Worm (Caenorhabditis elegans) whole organism, L1 larva: Measurements from ENCODE around the gene R12B2.8.
A peak's percentile ranks its signal among the peaks of the same experiment; 100 is the strongest.

Source experiments
- C04F5.9 ChIP-seq: sonication (generic microtip); optimal IDR thresholded peaks from 2 replicates; lab custom pipeline; 2016; ENCODE audit warnings: missing genetic modification characterization, missing compliant biosample characterization
- C34B4.2 ChIP-seq: sonication (generic microtip); optimal IDR thresholded peaks from 2 replicates; lab custom pipeline; 2017; ENCODE audit warnings: mild to moderate bottlenecking, missing genetic modification characterization, missing compliant biosample characterization
- alr-1 ChIP-seq: fragments of 200-800 bp; sonication (Bioruptor generic); optimal IDR thresholded peaks from 2 replicates; lab custom pipeline; 2018; ENCODE audit warnings: borderline replicate concordance, mild to moderate bottlenecking, missing genetic modification characterization, missing compliant biosample characterization
- blmp-1 ChIP-seq: fragments of 150-350 bp; optimal IDR thresholded peaks from 2 replicates; lab custom pipeline; 2014; ENCODE audit warnings: missing biosample characterization, missing genetic modification characterization
- ceh-82 ChIP-seq, 3 experiments: fragments of 150-350 bp in 1 of 3; sonication (generic microtip) in 2 of 3; optimal IDR thresholded peaks; 2 replicates each; lab custom pipeline; 2014 to 2017; ENCODE audit warnings: missing biosample characterization in 3 of 3, missing genetic modification characterization in 3 of 3
- ceh-88 ChIP-seq: fragments of 200-800 bp; sonication (Bioruptor generic); IDR thresholded peaks from 2 replicates; pipeline ENCODE4 v1.3.6; 2022; ENCODE audit warnings: missing genetic modification characterization, missing compliant biosample characterization
- ceh-90 ChIP-seq: sonication (generic microtip); optimal IDR thresholded peaks from 2 replicates; lab custom pipeline; 2016; ENCODE audit warnings: missing genetic modification characterization, missing compliant biosample characterization
- ces-1 ChIP-seq: fragments of 150-350 bp; optimal IDR thresholded peaks from 2 replicates; lab custom pipeline; 2014; ENCODE audit warnings: missing biosample characterization, missing genetic modification reagents, missing genetic modification characterization
- dpl-1 ChIP-seq, 3 experiments: fragments of 150-350 bp in 2 of 3; sonication (generic microtip) in 1 of 3; optimal IDR thresholded peaks; 2 replicates each; lab custom pipeline; 2014 to 2017; ENCODE audit warnings: missing biosample characterization in 3 of 3, missing genetic modification characterization in 3 of 3, missing genetic modification reagents in 3 of 3
- efl-1 ChIP-seq, 4 experiments: fragments of 150-350 bp; optimal IDR thresholded peaks in 3 of 4; peaks in 1 of 4; 1 replicate in 1 of 4; 2 replicates in 3 of 4; lab custom pipeline; 2014; ENCODE audit warnings: missing biosample characterization in 2 of 4, missing genetic modification characterization in 2 of 4, missing genetic modification reagents in 2 of 4
- efl-3 ChIP-seq: fragments of 200-800 bp; sonication (Bioruptor generic); optimal IDR thresholded peaks from 2 replicates; lab custom pipeline; 2018; ENCODE audit warnings: mild to moderate bottlenecking, missing genetic modification characterization, missing compliant biosample characterization
- egl-27 ChIP-seq, 2 experiments: fragments of 150-350 bp in 1 of 2; sonication (generic microtip); optimal IDR thresholded peaks; 3 replicates each; lab custom pipeline; 2017 to 2018; ENCODE audit warnings: missing biosample characterization in 2 of 2, missing genetic modification characterization in 2 of 2, missing genetic modification reagents in 2 of 2
- elt-2 ChIP-seq: sonication (generic microtip); optimal IDR thresholded peaks from 2 replicates; lab custom pipeline; 2016; ENCODE audit warnings: missing genetic modification characterization, mild to moderate bottlenecking, inconsistent platforms, missing compliant biosample characterization, missing genetic modification reagents
- elt-3 ChIP-seq, 6 experiments: fragments of 150-350 bp in 1 of 6; sonication (generic microtip); optimal IDR thresholded peaks; 2 replicates each; lab custom pipeline; 2017 to 2018; ENCODE audit warnings: missing biosample characterization in 6 of 6, missing genetic modification characterization in 6 of 6, inconsistent platforms in 1 of 6
- ets-5 ChIP-seq: fragments of 200-800 bp; sonication (Bioruptor generic); IDR thresholded peaks from 2 replicates; pipeline ENCODE4 v1.3.6; 2022; ENCODE audit warnings: missing genetic modification characterization, missing compliant biosample characterization
- fkh-10 ChIP-seq: sonication (generic microtip); optimal IDR thresholded peaks from 2 replicates; lab custom pipeline; 2017; ENCODE audit warnings: missing biosample characterization, missing genetic modification reagents, missing genetic modification characterization
- fkh-4 ChIP-seq: sonication (generic microtip); optimal IDR thresholded peaks from 2 replicates; lab custom pipeline; 2016; ENCODE audit warnings: missing compliant biosample characterization, missing genetic modification characterization, borderline replicate concordance
- fos-1 ChIP-seq: fragments of 150-350 bp; optimal IDR thresholded peaks from 2 replicates; lab custom pipeline; 2014; ENCODE audit warnings: missing biosample characterization, missing genetic modification characterization
- grh-1 ChIP-seq: fragments of 200-800 bp; sonication (Bioruptor generic); IDR thresholded peaks from 2 replicates; pipeline ENCODE4 v1.3.6; 2022; ENCODE audit warnings: missing genetic modification reagents, missing genetic modification characterization, missing compliant biosample characterization
- hlh-17 ChIP-seq: fragments of 200-800 bp; sonication (Bioruptor generic); optimal IDR thresholded peaks from 2 replicates; lab custom pipeline; 2018; ENCODE audit warnings: missing genetic modification characterization, mild to moderate bottlenecking, missing compliant biosample characterization, moderate library complexity, borderline replicate concordance
- hlh-4 ChIP-seq: sonication (generic microtip); optimal IDR thresholded peaks from 2 replicates; lab custom pipeline; 2016; ENCODE audit warnings: mild to moderate bottlenecking, missing genetic modification characterization, missing compliant biosample characterization
- hpl-2 ChIP-seq: fragments of 150-350 bp; optimal IDR thresholded peaks from 2 replicates; lab custom pipeline; 2014; ENCODE audit warnings: missing biosample characterization, missing genetic modification reagents, missing genetic modification characterization
- isw-1 ChIP-seq: fragments of 200-800 bp; sonication (Bioruptor generic); IDR thresholded peaks from 2 replicates; pipeline ENCODE4 v1.3.6; 2022; ENCODE audit warnings: missing genetic modification characterization, missing compliant biosample characterization
- lin-14 ChIP-seq: fragments of 200-800 bp; sonication (Bioruptor generic); optimal IDR thresholded peaks from 2 replicates; lab custom pipeline; 2018; ENCODE audit warnings: mild to moderate bottlenecking, missing genetic modification characterization, moderate library complexity, missing compliant biosample characterization
- lin-39 ChIP-seq: fragments of 150-350 bp; optimal IDR thresholded peaks from 2 replicates; lab custom pipeline; 2014; ENCODE audit warnings: missing biosample characterization, missing genetic modification reagents, missing genetic modification characterization
- lsy-2 ChIP-seq, 2 experiments: fragments of 150-350 bp; optimal IDR thresholded peaks; 2 replicates each; lab custom pipeline; 2014; ENCODE audit warnings: missing biosample characterization in 2 of 2, missing genetic modification characterization in 2 of 2
- mab-9 ChIP-seq: fragments of 200-800 bp; sonication (Bioruptor generic); IDR thresholded peaks from 2 replicates; pipeline ENCODE4 v1.3.6; 2022; ENCODE audit warnings: missing genetic modification reagents, missing genetic modification characterization, missing compliant biosample characterization
- mdl-1 ChIP-seq, 2 experiments: fragments of 150-350 bp; optimal IDR thresholded peaks; 2 replicates each; lab custom pipeline; 2014 to 2017; ENCODE audit warnings: missing biosample characterization in 2 of 2, missing genetic modification characterization in 2 of 2, inconsistent platforms in 1 of 2
- mef-2 ChIP-seq: fragments of 150-350 bp; optimal IDR thresholded peaks from 2 replicates; lab custom pipeline; 2014; ENCODE audit warnings: missing biosample characterization, missing genetic modification characterization
- nhr-12 ChIP-seq: sonication (generic microtip); optimal IDR thresholded peaks from 2 replicates; lab custom pipeline; 2017; ENCODE audit warnings: missing biosample characterization, missing genetic modification characterization
- nhr-19 ChIP-seq: fragments of 200-800 bp; sonication (Bioruptor generic); conservative IDR thresholded peaks from 2 replicates; pipeline ENCODE4 v1.3.6; 2022; ENCODE audit warnings: missing genetic modification characterization, missing compliant biosample characterization
- nhr-20 ChIP-seq: sonication (generic microtip); optimal IDR thresholded peaks from 2 replicates; lab custom pipeline; 2016; ENCODE audit warnings: mild to moderate bottlenecking, missing genetic modification characterization, missing compliant biosample characterization
- nhr-47 ChIP-seq: sonication (generic microtip); optimal IDR thresholded peaks from 2 replicates; lab custom pipeline; 2016; ENCODE audit warnings: mild to moderate bottlenecking, missing genetic modification characterization, moderate library complexity, missing compliant biosample characterization
- nhr-71 ChIP-seq: sonication (generic microtip); optimal IDR thresholded peaks from 2 replicates; lab custom pipeline; 2016; ENCODE audit warnings: mild to moderate bottlenecking, missing genetic modification characterization, moderate library complexity, missing compliant biosample characterization
- nhr-90 ChIP-seq: sonication (generic microtip); optimal IDR thresholded peaks from 2 replicates; lab custom pipeline; 2016; ENCODE audit warnings: mild to moderate bottlenecking, missing genetic modification characterization, missing compliant biosample characterization; ENCODE audit not compliant: poor library complexity
- pqm-1 ChIP-seq: sonication (generic microtip); optimal IDR thresholded peaks from 3 replicates; lab custom pipeline; 2017; ENCODE audit warnings: missing biosample characterization, missing genetic modification characterization
- snpc-4 ChIP-seq: fragments of 150-350 bp; optimal IDR thresholded peaks from 2 replicates; lab custom pipeline; 2014; ENCODE audit warnings: missing biosample characterization, missing genetic modification characterization
- snu-23 ChIP-seq: sonication (generic microtip); optimal IDR thresholded peaks from 2 replicates; lab custom pipeline; 2016; ENCODE audit warnings: missing genetic modification characterization, missing compliant biosample characterization
- sup-37 ChIP-seq: fragments of 200-800 bp; sonication (Bioruptor generic); optimal IDR thresholded peaks from 2 replicates; lab custom pipeline; 2018; ENCODE audit warnings: mild to moderate bottlenecking, missing genetic modification characterization, missing compliant biosample characterization
- swsn-7 ChIP-seq: sonication (generic microtip); optimal IDR thresholded peaks from 2 replicates; lab custom pipeline; 2016; ENCODE audit warnings: missing genetic modification characterization, missing compliant biosample characterization
- tbx-2 ChIP-seq: sonication (generic microtip); optimal IDR thresholded peaks from 2 replicates; lab custom pipeline; 2016; ENCODE audit warnings: missing genetic modification characterization, missing compliant biosample characterization
- unc-62 ChIP-seq: fragments of 150-350 bp; optimal IDR thresholded peaks from 2 replicates; lab custom pipeline; 2014; ENCODE audit warnings: missing biosample characterization, missing genetic modification reagents, missing genetic modification characterization
- unc-98 ChIP-seq: fragments of 200-800 bp; sonication (Bioruptor generic); IDR thresholded peaks from 2 replicates; pipeline ENCODE4 v1.3.6; 2022; ENCODE audit warnings: missing genetic modification characterization, missing compliant biosample characterization
- vab-15 ChIP-seq: sonication (generic microtip); optimal IDR thresholded peaks from 2 replicates; lab custom pipeline; 2017; ENCODE audit warnings: missing genotype, mild to moderate bottlenecking, missing genetic modification characterization, missing compliant biosample characterization
- xbp-1 ChIP-seq: sonication (generic microtip); optimal IDR thresholded peaks from 2 replicates; lab custom pipeline; 2016; ENCODE audit warnings: missing genetic modification characterization, missing compliant biosample characterization
- zip-4 ChIP-seq: fragments of 200-800 bp; sonication (Bioruptor generic); optimal IDR thresholded peaks from 2 replicates; lab custom pipeline; 2018; ENCODE audit warnings: mild to moderate bottlenecking, missing genetic modification characterization, moderate library complexity, missing compliant biosample characterization
- ztf-11 ChIP-seq, 2 experiments: sonication (generic microtip); optimal IDR thresholded peaks; 2 replicates each; lab custom pipeline; 2016 to 2017; ENCODE audit warnings: missing genetic modification characterization in 2 of 2, missing biosample characterization in 1 of 2, missing compliant biosample characterization in 1 of 2
- ztf-4 ChIP-seq: fragments of 150-350 bp; optimal IDR thresholded peaks from 2 replicates; lab custom pipeline; 2014; ENCODE audit warnings: missing biosample characterization, missing genetic modification characterization

R12B2.8 gene

ce11 chrIII:5846412-5846811 is 22.7 kb downstream of the R12B2.8 start:
- peak; percentile 78 for TF ChIP-seq fkh-10 (GFP tag; lab: Kevin White, UChicago)
- TF ChIP-seq efl-3 (GFP tag; lab: Kevin White, UChicago), result no peak
- no peak for TF ChIP-seq hpl-2 (GFP tag; lab: Kevin White, UChicago)
- TF ChIP-seq efl-1 (optimal IDR thresholded peaks at IDR 0.05; lab: Kevin White, UChicago), result no peak
- TF ChIP-seq efl-1 (GFP tag; optimal IDR thresholded peaks at IDR 0.05 in 1 of 2; lab: Kevin White, UChicago), result peak in 1 of 2 experiments; percentile 27
- peak; percentile 11 for TF ChIP-seq nhr-47
- TF ChIP-seq lin-14 (GFP tag; lab: Kevin White, UChicago), result peak; percentile 77
- peak in 1 of 3 experiments; percentile 38 for TF ChIP-seq ceh-82 (tag; optimal IDR thresholded peaks at IDR 0.05; lab: Kevin White, UChicago)
- TF ChIP-seq nhr-71 (tag; lab: Kevin White, UChicago), result peak; percentile 20
- TF ChIP-seq ceh-90 (tag; lab: Kevin White, UChicago), result no peak
- peak in 1 of 2 experiments; percentile 5 for TF ChIP-seq lsy-2 (tag; optimal IDR thresholded peaks at IDR 0.05; lab: Kevin White, UChicago)

ce11 chrIII:5853240-5853639 is 29.5 kb downstream of the R12B2.8 start, which contains the start of gene ddx-23:
Gene ddx-23 (minus strand): TSS chrIII:5853269.
- no peak for TF ChIP-seq lin-39
- no peak for TF ChIP-seq C04F5.9 (tag; lab: Kevin White, UChicago)
- TF ChIP-seq vab-15 (tag; lab: Kevin White, UChicago), result no peak
- no peak for TF ChIP-seq unc-98
- TF ChIP-seq nhr-12, result no peak
- no peak for TF ChIP-seq isw-1 (GFP tag; lab: Robert Waterston, UW)
- no peak for TF ChIP-seq mdl-1 (tag; optimal IDR thresholded peaks at IDR 0.05; lab: Kevin White, UChicago)
- no peak for TF ChIP-seq pqm-1 (tag; lab: Kevin White, UChicago)
- no peak for TF ChIP-seq ces-1 (GFP tag; lab: Kevin White, UChicago)
- TF ChIP-seq efl-1 (optimal IDR thresholded peaks at IDR 0.05; lab: Kevin White, UChicago), result peak; percentile 24 to 71
- peak; percentile 80 to 97 for TF ChIP-seq efl-1 (GFP tag; optimal IDR thresholded peaks at IDR 0.05 in 1 of 2; lab: Kevin White, UChicago)
- no peak for TF ChIP-seq fkh-4 (tag; lab: Kevin White, UChicago)
- no peak for TF ChIP-seq C34B4.2 (tag; lab: Kevin White, UChicago)
- no peak for TF ChIP-seq unc-62 (GFP tag; lab: Kevin White, UChicago)
- no peak for TF ChIP-seq ceh-88 (GFP tag; lab: Robert Waterston, UW)
- no peak for TF ChIP-seq zip-4
- TF ChIP-seq lin-14 (GFP tag; lab: Kevin White, UChicago), result no peak
- no peak for TF ChIP-seq ets-5 (GFP tag; lab: Robert Waterston, UW)
- 0 out of 2 replicates have a peak, but pooled peaks have one; percentile 6 for TF ChIP-seq mab-9
- no peak for TF ChIP-seq hlh-17
- no peak for TF ChIP-seq blmp-1 (tag; lab: Kevin White, UChicago)
- no peak for TF ChIP-seq fkh-10 (GFP tag; lab: Kevin White, UChicago)
- no peak for TF ChIP-seq elt-3 (tag; optimal IDR thresholded peaks at IDR 0.05; lab: Kevin White, UChicago)
- TF ChIP-seq hlh-4 (tag; lab: Kevin White, UChicago), result no peak
- no peak for TF ChIP-seq nhr-90 (tag; lab: Kevin White, UChicago)
- TF ChIP-seq ztf-11 (tag; optimal IDR thresholded peaks at IDR 0.05; lab: Kevin White, UChicago), result peak in 1 of 2 experiments; percentile 46
- no peak for TF ChIP-seq snpc-4
- no peak for TF ChIP-seq fos-1
- TF ChIP-seq egl-27 (tag; optimal IDR thresholded peaks at IDR 0.05; lab: Kevin White, UChicago), result no peak
- TF ChIP-seq alr-1 (tag; lab: Kevin White, UChicago), result no peak
- 0 out of 2 replicates have a peak, but pooled peaks have one; percentile 2 for TF ChIP-seq nhr-19 (GFP tag; lab: Robert Waterston, UW)
- no peak for TF ChIP-seq sup-37 (GFP tag; lab: Kevin White, UChicago)
- peak; percentile 16 for TF ChIP-seq xbp-1 (tag; lab: Kevin White, UChicago)
- TF ChIP-seq snu-23 (GFP tag; lab: Kevin White, UChicago), result peak; percentile 38
- peak; percentile 43 to 78 (median 60) for TF ChIP-seq dpl-1 (GFP tag; optimal IDR thresholded peaks at IDR 0.05; lab: Kevin White, UChicago)
- TF ChIP-seq elt-2 (tag; lab: Kevin White, UChicago), result peak; percentile 19
- TF ChIP-seq lsy-2 (tag; optimal IDR thresholded peaks at IDR 0.05; lab: Kevin White, UChicago), result peak in 1 of 2 experiments; percentile 17
- no peak for TF ChIP-seq hpl-2 (GFP tag; lab: Kevin White, UChicago)
- TF ChIP-seq ztf-4 (tag; lab: Kevin White, UChicago), result peak; percentile 45
- TF ChIP-seq grh-1 (GFP tag; lab: Robert Waterston, UW), result no peak
- TF ChIP-seq swsn-7, result peak; percentile 12
- TF ChIP-seq nhr-20 (tag; lab: Kevin White, UChicago), result peak; percentile 38
- TF ChIP-seq ceh-82 (tag; optimal IDR thresholded peaks at IDR 0.05; lab: Kevin White, UChicago), result no peak
- TF ChIP-seq mef-2 (tag; lab: Kevin White, UChicago), result no peak
- no peak for TF ChIP-seq tbx-2 (tag; lab: Kevin White, UChicago)
